Fruit fly (Drosophila melanogaster) whole organism, embryonic: ENCODE measurements around the gene CG9254.

ENCODE experiments used
- CG10462 ChIP-seq: fragments of 200-800 bp; sonication (Bioruptor generic); optimal IDR thresholded peaks from 2 replicates; lab custom pipeline; 2016; ENCODE audit warnings: missing biosample characterization, missing genetic modification characterization
- CG10959 ChIP-seq: fragments of 200-800 bp; sonication (Bioruptor generic); IDR thresholded peaks from 2 replicates; pipeline ENCODE4 v1.3.6; 2022; ENCODE audit warnings: missing biosample characterization, missing genetic modification characterization
- CG11398 ChIP-seq: fragments of 200-800 bp; sonication (Bioruptor generic); optimal IDR thresholded peaks from 2 replicates; lab custom pipeline; 2016; ENCODE audit warnings: missing biosample characterization, missing genetic modification characterization
- CG11695 ChIP-seq: fragments of 200-800 bp; sonication (Bioruptor generic); IDR thresholded peaks from 3 replicates; pipeline ENCODE4 v1.3.6; 2022; ENCODE audit warnings: missing biosample characterization, missing genetic modification characterization
- CG12299 ChIP-seq: fragments of 200-800 bp; sonication (Bioruptor generic); optimal IDR thresholded peaks from 2 replicates; lab custom pipeline; 2018; ENCODE audit warnings: missing biosample characterization, mild to moderate bottlenecking, missing genetic modification characterization
- CG12744 ChIP-seq: fragments of 200-800 bp; sonication (Bioruptor generic); optimal IDR thresholded peaks from 2 replicates; lab custom pipeline; 2016; ENCODE audit warnings: missing biosample characterization, missing genetic modification characterization
- CG1529 ChIP-seq: fragments of 200-800 bp; sonication (Bioruptor generic); optimal IDR thresholded peaks from 3 replicates; lab custom pipeline; 2018; ENCODE audit warnings: missing biosample characterization, missing genetic modification characterization
- CG17328 ChIP-seq: fragments of 200-800 bp; sonication (Bioruptor generic); IDR thresholded peaks from 2 replicates; pipeline ENCODE4 v1.3.6; 2022; ENCODE audit warnings: missing biosample characterization, missing genetic modification characterization
- CG17802 ChIP-seq: fragments of 200-800 bp; sonication (Bioruptor generic); optimal IDR thresholded peaks from 2 replicates; lab custom pipeline; 2018; ENCODE audit warnings: missing biosample characterization, mild to moderate bottlenecking, missing genetic modification characterization, moderate library complexity
- CG18262 ChIP-seq: fragments of 200-800 bp; optimal IDR thresholded peaks from 3 replicates; lab custom pipeline; 2019; ENCODE audit warnings: missing biosample characterization, mild to moderate bottlenecking, missing genetic modification characterization, moderate library complexity
- CG18619 ChIP-seq: fragments of 200-800 bp; sonication (Bioruptor generic); optimal IDR thresholded peaks from 3 replicates; lab custom pipeline; 2017; ENCODE audit warnings: missing biosample characterization, mild to moderate bottlenecking, missing genetic modification characterization
- CG3281 ChIP-seq: fragments of 200-800 bp; sonication (Bioruptor generic); optimal IDR thresholded peaks from 3 replicates; lab custom pipeline; 2017; ENCODE audit warnings: missing biosample characterization, mild to moderate bottlenecking, missing genetic modification characterization
- CG3726 ChIP-seq: fragments of 200-800 bp; sonication (Bioruptor generic); IDR thresholded peaks from 3 replicates; pipeline ENCODE4, ENCODE4 v1.3.6; 2022; ENCODE audit warnings: missing biosample characterization, missing genetic modification characterization
- CG3838 ChIP-seq: fragments of 200-800 bp; sonication (Bioruptor generic); optimal IDR thresholded peaks from 3 replicates; lab custom pipeline; 2016; ENCODE audit warnings: missing biosample characterization, missing genetic modification characterization
- CG4360 ChIP-seq: fragments of 200-800 bp; sonication (Bioruptor generic); IDR thresholded peaks from 2 replicates; pipeline ENCODE4 v1.3.6; 2022; ENCODE audit warnings: missing biosample characterization, missing genetic modification characterization
- CG4617 ChIP-seq: fragments of 200-800 bp; sonication (Bioruptor generic); optimal IDR thresholded peaks from 3 replicates; lab custom pipeline; 2016; ENCODE audit warnings: missing biosample characterization, missing genetic modification characterization, borderline replicate concordance
- CG6175 ChIP-seq: fragments of 200-800 bp; sonication (Bioruptor generic); IDR thresholded peaks from 3 replicates; pipeline ENCODE4 v1.3.6; 2022; ENCODE audit warnings: missing biosample characterization, missing genetic modification characterization
- CG6272 ChIP-seq: fragments of 200-800 bp; sonication (Bioruptor generic); IDR thresholded peaks from 2 replicates; pipeline ENCODE4 v1.3.6; 2022; ENCODE audit warnings: missing biosample characterization, missing genetic modification characterization
- CG6791 ChIP-seq: fragments of 200-800 bp; sonication (Bioruptor generic); IDR thresholded peaks from 3 replicates; pipeline ENCODE4 v1.3.6; 2022; ENCODE audit warnings: missing biosample characterization, missing genetic modification characterization; ENCODE audit not compliant: partially characterized antibody
- CG7987 ChIP-seq: fragments of 200-800 bp; sonication (Bioruptor generic); optimal IDR thresholded peaks from 2 replicates; lab custom pipeline; 2018; ENCODE audit warnings: missing biosample characterization, mild to moderate bottlenecking, missing genetic modification characterization, moderate library complexity
- CTCF ChIP-seq: fragments of 200-800 bp; sonication (Bioruptor generic); optimal IDR thresholded peaks from 2 replicates; lab custom pipeline; 2017; ENCODE audit warnings: missing biosample characterization, mild to moderate bottlenecking, missing genetic modification characterization, moderate library complexity
- Dbx ChIP-seq: fragments of 200-800 bp; sonication (Bioruptor generic); IDR thresholded peaks from 3 replicates; pipeline ENCODE4 v1.3.6; 2022; ENCODE audit warnings: missing biosample characterization, missing genetic modification characterization
- Dref ChIP-seq: fragments of 200-800 bp; sonication (Bioruptor generic); IDR thresholded peaks from 2 replicates; pipeline ENCODE4 v1.3.6; 2022; ENCODE audit warnings: missing biosample characterization, missing genetic modification characterization
- Eip74EF ChIP-seq, 2 experiments: fragments of 200-800 bp in 1 of 2; fragments of >200 bp in 1 of 2; sonication (Bioruptor generic) in 1 of 2; optimal IDR thresholded peaks; 2 replicates each; lab custom pipeline; 2017 to 2019; ENCODE audit warnings: missing biosample characterization in 2 of 2, missing genetic modification characterization in 2 of 2, mild to moderate bottlenecking in 1 of 2, moderate library complexity in 1 of 2
- Ets97D ChIP-seq: fragments of 200-800 bp; sonication (Bioruptor generic); optimal IDR thresholded peaks from 3 replicates; lab custom pipeline; 2016; ENCODE audit warnings: missing biosample characterization, missing genetic modification characterization
- HLHmδ ChIP-seq: fragments of 200-800 bp; sonication (Bioruptor generic); optimal IDR thresholded peaks from 2 replicates; lab custom pipeline; 2018; ENCODE audit warnings: missing biosample characterization, mild to moderate bottlenecking, missing genetic modification characterization, moderate library complexity
- HmgZ ChIP-seq: fragments of 200-800 bp; sonication (Bioruptor generic); optimal IDR thresholded peaks from 2 replicates; lab custom pipeline; 2018; ENCODE audit warnings: missing biosample characterization, mild to moderate bottlenecking, missing genetic modification characterization
- Hmr ChIP-seq: fragments of 200-800 bp; sonication (Bioruptor generic); optimal IDR thresholded peaks from 3 replicates; lab custom pipeline; 2017; ENCODE audit warnings: mild to moderate bottlenecking, missing biosample characterization, missing genetic modification reagents, missing genetic modification characterization
- Hmx ChIP-seq: fragments of 200-800 bp; sonication (Bioruptor generic); optimal IDR thresholded peaks from 2 replicates; lab custom pipeline; 2016; ENCODE audit warnings: missing biosample characterization, missing genetic modification characterization
- Hr51 ChIP-seq, 2 experiments: fragments of 200-800 bp; sonication (Bioruptor generic); optimal IDR thresholded peaks; 2 replicates in 1 of 2; 3 replicates in 1 of 2; lab custom pipeline; 2016 to 2018; ENCODE audit warnings: missing biosample characterization in 2 of 2, missing genetic modification characterization in 2 of 2, mild to moderate bottlenecking in 1 of 2, moderate library complexity in 1 of 2
- Pdp1 ChIP-seq, 2 experiments: fragments of 200-800 bp; sonication (Bioruptor generic); optimal IDR thresholded peaks; 3 replicates each; lab custom pipeline; 2016; ENCODE audit warnings: missing biosample characterization in 2 of 2, missing genetic modification characterization in 2 of 2, mild to moderate bottlenecking in 1 of 2, moderate library complexity in 1 of 2
- Taf1 ChIP-seq: fragments of 200-800 bp; sonication (Bioruptor generic); IDR thresholded peaks from 2 replicates; pipeline ENCODE4 v1.3.6; 2022; ENCODE audit warnings: missing biosample characterization, missing genetic modification characterization
- bbx ChIP-seq: fragments of 200-800 bp; sonication (Bioruptor generic); IDR thresholded peaks from 2 replicates; pipeline ENCODE4 v1.3.6; 2022; ENCODE audit warnings: missing biosample characterization, missing genetic modification characterization; ENCODE audit not compliant: partially characterized antibody
- bowl ChIP-seq: fragments of 200-800 bp; sonication (Bioruptor generic); IDR thresholded peaks from 2 replicates; pipeline ENCODE4 v1.3.6; 2022; ENCODE audit warnings: missing biosample characterization, missing genetic modification characterization
- ems ChIP-seq: fragments of 200-800 bp; sonication (Bioruptor generic); optimal IDR thresholded peaks from 3 replicates; lab custom pipeline; 2016; ENCODE audit warnings: missing biosample characterization, missing genetic modification characterization
- hbn ChIP-seq: fragments of 200-800 bp; sonication (Bioruptor generic); IDR thresholded peaks from 2 replicates; pipeline ENCODE4 v1.3.6; 2022; ENCODE audit warnings: missing biosample characterization, missing genetic modification characterization; ENCODE audit not compliant: partially characterized antibody
- ind ChIP-seq: fragments of 200-800 bp; sonication (Bioruptor generic); optimal IDR thresholded peaks from 3 replicates; lab custom pipeline; 2016; ENCODE audit warnings: missing biosample characterization, missing genetic modification characterization
- jumu ChIP-seq: fragments of 200-800 bp; sonication (Bioruptor generic); optimal IDR thresholded peaks from 3 replicates; lab custom pipeline; 2016; ENCODE audit warnings: missing biosample characterization, missing genetic modification characterization
- kay ChIP-seq: fragments of 200-800 bp; sonication (Bioruptor generic); optimal IDR thresholded peaks from 2 replicates; lab custom pipeline; 2016; ENCODE audit warnings: missing biosample characterization, missing genetic modification characterization
- ken ChIP-seq: fragments of 200-800 bp; sonication (Bioruptor generic); IDR thresholded peaks from 3 replicates; pipeline ENCODE4 v1.3.6; 2022; ENCODE audit warnings: missing biosample characterization, missing genetic modification characterization
- lola ChIP-seq, 3 experiments: fragments of >200 bp in 2 of 3; fragments of 200-800 bp in 1 of 3; sonication (Bioruptor generic) in 1 of 3; optimal IDR thresholded peaks; 2 replicates each; lab custom pipeline; 2017 to 2019; ENCODE audit warnings: missing biosample characterization in 3 of 3, missing genetic modification characterization in 3 of 3, mild to moderate bottlenecking in 1 of 3, moderate library complexity in 1 of 3
- lov ChIP-seq, 2 experiments: fragments of 200-800 bp in 1 of 2; fragments of >200 bp in 1 of 2; sonication (Bioruptor generic) in 1 of 2; IDR thresholded peaks in 1 of 2; optimal IDR thresholded peaks in 1 of 2; 2 replicates in 1 of 2; 3 replicates in 1 of 2; pipeline versions ENCODE4 v1.3.6 to Lab custom; 2017 to 2022; ENCODE audit warnings: missing biosample characterization in 1 of 2, missing genetic modification characterization in 1 of 2
- nerfin-1 ChIP-seq: fragments of 200-800 bp; sonication (Bioruptor generic); optimal IDR thresholded peaks from 3 replicates; lab custom pipeline; 2019; ENCODE audit warnings: missing biosample characterization, mild to moderate bottlenecking, missing genetic modification characterization, moderate library complexity
- ro ChIP-seq: fragments of 200-800 bp; sonication (Bioruptor generic); IDR thresholded peaks from 2 replicates; pipeline ENCODE4 v1.3.6; 2022; ENCODE audit warnings: missing biosample characterization, missing genetic modification characterization
- slbo ChIP-seq: fragments of 200-800 bp; sonication (Bioruptor generic); IDR thresholded peaks from 2 replicates; pipeline ENCODE4 v1.3.6; 2022; ENCODE audit warnings: missing biosample characterization, missing genetic modification characterization
- stc ChIP-seq: fragments of 200-800 bp; sonication (Bioruptor generic); IDR thresholded peaks from 2 replicates; pipeline ENCODE4 v1.3.6; 2022; ENCODE audit warnings: missing biosample characterization, missing genetic modification characterization
- sug ChIP-seq: fragments of 200-800 bp; optimal IDR thresholded peaks from 2 replicates; lab custom pipeline; 2019; ENCODE audit warnings: missing biosample characterization, mild to moderate bottlenecking, missing genetic modification characterization, moderate library complexity
- tll ChIP-seq, 2 experiments: fragments of 200-800 bp in 1 of 2; fragments of >200 bp in 1 of 2; sonication (Bioruptor generic) in 1 of 2; optimal IDR thresholded peaks; 2 replicates each; lab custom pipeline; 2017 to 2019; ENCODE audit warnings: missing biosample characterization in 2 of 2, missing genetic modification characterization in 2 of 2, mild to moderate bottlenecking in 1 of 2, moderate library complexity in 1 of 2
- trem ChIP-seq: fragments of 200-800 bp; optimal IDR thresholded peaks from 3 replicates; lab custom pipeline; 2019; ENCODE audit warnings: missing biosample characterization, mild to moderate bottlenecking, missing genetic modification characterization, moderate library complexity

The CG9254 gene

DNA sequence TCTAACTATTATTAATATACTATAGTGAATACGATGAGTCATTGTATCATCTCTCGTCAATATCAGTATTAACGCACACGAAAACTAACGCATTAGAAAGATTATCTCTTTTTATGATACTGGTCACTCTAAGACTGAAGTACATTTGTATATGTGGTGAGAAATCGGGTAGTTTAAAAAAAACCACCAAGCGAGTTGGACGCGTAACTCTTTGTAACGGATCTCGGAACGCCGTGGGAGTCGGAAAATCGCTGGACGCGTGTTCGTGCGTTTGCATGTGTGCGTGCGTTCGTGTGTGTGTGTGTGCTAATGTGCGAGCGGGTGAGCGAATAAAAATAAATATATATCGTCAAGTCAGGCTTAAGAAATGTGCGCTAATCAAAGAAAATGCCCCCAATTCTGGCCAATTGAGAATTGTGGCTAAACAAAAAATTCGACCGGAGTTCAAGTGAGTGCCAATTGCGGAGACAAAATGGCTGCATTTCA, 47.0 kb downstream of the CG9254 start, which contains the start of gene kuz (continued):
- TF ChIP-seq Eip74EF (GFP tag; optimal IDR thresholded peaks at IDR 0.05; lab: Kevin White, UChicago) (peak in 1 of 2 experiments; percentile 18), ro (no peak), ind (GFP tag; lab: Kevin White, UChicago) (no peak), CG6791 (GFP tag; lab: Robert Waterston, UW) (no peak; the same call in 1 of the 3 replicates), CTCF (GFP tag; lab: Kevin White, UChicago) (no peak), trem (no peak), CG17328 (GFP tag; lab: Robert Waterston, UW) (peak; percentile 64), Hmx (GFP tag; lab: Kevin White, UChicago) (no peak), CG6175 (no peak), sug (tag; lab: Kevin White, UChicago) (peak; percentile 95), stc (GFP tag; lab: Robert Waterston, UW) (peak; percentile 40; the same call in 1 of the 2 replicates), CG10462 (GFP tag; lab: Kevin White, UChicago) (no peak), Ets97D (no peak), CG18619 (GFP tag; lab: Kevin White, UChicago) (peak; percentile 2), Taf1 (GFP tag; lab: Robert Waterston, UW) (0 out of 2 replicates have a peak, but pooled peaks have one; percentile 32), CG7987 (peak; percentile 75), CG1529 (GFP tag; lab: Kevin White, UChicago) (no peak), CG4360 (peak; percentile 32; the same call in 1 of the 2 replicates), CG3726 (GFP tag; lab: Robert Waterston, UW) (no peak), CG11398 (GFP tag; lab: Kevin White, UChicago) (no peak), Pdp1 (GFP tag; optimal IDR thresholded peaks at IDR 0.05; lab: Kevin White, UChicago) (peak in 1 of 2 experiments; percentile 44), CG6272 (GFP tag; lab: Robert Waterston, UW) (no peak), CG12299 (no peak), lola (GFP tag; optimal IDR thresholded peaks at IDR 0.05; lab: Kevin White, UChicago) (peak in 1 of 3 experiments; percentile 16), CG10959 (GFP tag; lab: Robert Waterston, UW) (no peak; the same call in 1 of the 2 replicates), CG3281 (GFP tag; lab: Kevin White, UChicago) (no peak), ems (GFP tag; lab: Kevin White, UChicago) (peak; percentile 19), bbx (GFP tag; lab: Robert Waterston, UW) (peak; percentile 83), CG18262 (tag; lab: Kevin White, UChicago) (peak; percentile 43), Dref (no peak), tll (GFP tag; optimal IDR thresholded peaks at IDR 0.05; lab: Kevin White, UChicago) (peak in 1 of 2 experiments; percentile 13), ken (no peak), Hr51 (GFP tag; optimal IDR thresholded peaks at IDR 0.05; lab: Kevin White, UChicago) (peak in 1 of 2 experiments; percentile 7), Dbx (GFP tag; lab: Robert Waterston, UW) (peak; percentile 64; the same call in 2 of the 3 replicates), lov (optimal IDR thresholded peaks at IDR 0.05; lab: Kevin White, UChicago) (no peak), lov (GFP tag; IDR thresholded peaks at IDR 0.05; lab: Robert Waterston, UW) (no peak), jumu (GFP tag; lab: Kevin White, UChicago) (no peak), Hmr (GFP tag; lab: Kevin White, UChicago) (peak; percentile 72), kay (GFP tag; lab: Kevin White, UChicago) (peak; percentile 98), HmgZ (tag; lab: Kevin White, UChicago) (peak; percentile 64), nerfin-1 (tag; lab: Kevin White, UChicago) (peak; percentile 73), CG12744 (GFP tag; lab: Kevin White, UChicago) (peak; percentile 4), bowl (GFP tag; lab: Robert Waterston, UW) (no peak), slbo (0 out of 2 replicates have a peak, but pooled peaks have one; percentile 16), HLHmδ (GFP tag; lab: Kevin White, UChicago) (peak; percentile 60), CG11695 (GFP tag; lab: Robert Waterston, UW) (no peak), CG3838 (no peak), hbn (no peak; the same call in none of the 2 replicates), CG17802 (no peak), CG4617 (peak; percentile 3)
